Worm (Caenorhabditis elegans) whole organism, mixed stage, embryonic: ENCODE measurements around the gene C05G5.3.

Experiments used
- lsy-2 ChIP-seq: fragments of 150-350 bp; optimal IDR thresholded peaks from 2 replicates; lab custom pipeline; 2014; ENCODE audit warnings: missing biosample characterization, missing genetic modification characterization
- mab-5 ChIP-seq: fragments of 150-350 bp; optimal IDR thresholded peaks from 2 replicates; lab custom pipeline; 2014; ENCODE audit warnings: missing biosample characterization, missing genetic modification characterization
- nhr-28 ChIP-seq: fragments of 150-350 bp; optimal IDR thresholded peaks from 2 replicates; lab custom pipeline; 2014; ENCODE audit warnings: missing biosample characterization, missing genetic modification characterization
- sptf-1 ChIP-seq: sonication (generic microtip); optimal IDR thresholded peaks from 2 replicates; lab custom pipeline; 2017; ENCODE audit warnings: mild to moderate bottlenecking, missing genetic modification characterization, moderate library complexity, missing compliant biosample characterization

ce11 chrX:14768989-14769388 lies 17.2 kb upstream of the C05G5.3 start:
- TF ChIP-seq sptf-1 (tag; lab: Kevin White, UChicago) (no peak), nhr-28 (tag; lab: Kevin White, UChicago) (no peak), lsy-2 (tag; lab: Kevin White, UChicago) (no peak), mab-5 (tag; lab: Kevin White, UChicago) (no peak)
